Worm (Caenorhabditis elegans) whole organism, midembryonic: Measurements from ENCODE around the gene F02E11.7.
"Not testable (repeated sequence)": the region's sequence is repeated elsewhere in the genome, so short reads cannot be mapped to it uniquely, and the experiment has no call there.

Source experiments
- klf-2 ChIP-seq: fragments of 200-800 bp; sonication (Bioruptor generic); conservative IDR thresholded peaks from 2 replicates; pipeline ENCODE4 v1.3.6; 2022; ENCODE audit warnings: missing genetic modification reagents, missing genetic modification characterization, missing compliant biosample characterization
- tab-1 ChIP-seq: fragments of 200-800 bp; sonication (Bioruptor generic); IDR thresholded peaks from 2 replicates; pipeline ENCODE4 v1.3.6; 2022; ENCODE audit warnings: missing genetic modification characterization, missing compliant biosample characterization
- ztf-29 ChIP-seq: fragments of 200-800 bp; sonication (Bioruptor generic); IDR thresholded peaks from 2 replicates; pipeline ENCODE4 v1.3.6; 2022; ENCODE audit warnings: missing genetic modification reagents, missing genetic modification characterization, missing compliant biosample characterization

DNA sequence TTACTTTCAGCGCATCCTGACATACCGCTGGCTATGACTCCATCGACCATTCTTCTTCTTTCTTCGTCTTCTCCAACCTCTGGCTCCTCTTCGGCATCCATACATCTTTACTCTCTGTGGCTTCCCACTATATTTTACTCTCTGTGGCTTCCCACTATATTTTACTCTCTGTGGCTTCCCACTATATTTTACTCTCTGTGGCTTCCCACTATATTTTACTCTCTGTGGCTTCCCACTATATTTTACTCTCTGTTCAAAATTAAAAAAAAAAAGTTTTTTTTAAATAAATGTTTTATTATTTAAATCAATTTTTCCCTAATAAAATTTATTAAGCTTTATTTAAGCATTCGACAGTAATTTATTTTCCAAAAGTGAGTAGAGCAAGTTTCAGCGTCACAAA, 23.1 kb downstream of the F02E11.7 start, which contains the start of gene F39E9.14:
- TF ChIP-seq ztf-29, klf-2, tab-1 (GFP tag; lab: Robert Waterston, UW): not testable (repeated sequence)
